Worm (Caenorhabditis elegans): ENCODE measurements around the gene arrd-6.

arrd-6 gene

ce11 chrII:11132542-11132941, 10.0 kb upstream of the arrd-6 start, which contains the start of gene F40F8.11 (continued):
- TF ChIP-seq ceh-9 (tag; optimal IDR thresholded peaks at IDR 0.05) (no peak), tbx-2 (tag; optimal IDR thresholded peaks at IDR 0.05) (no peak), mdl-1 (tag; optimal IDR thresholded peaks at IDR 0.05) (no peak), R02D3.7 (tag; optimal IDR thresholded peaks at IDR 0.05) (no peak), ceh-82 (tag; optimal IDR thresholded peaks at IDR 0.05) (no peak), nhr-43 (tag; optimal IDR thresholded peaks at IDR 0.05; ENCODE audit: poor library complexity, severe bottlenecking) (no peak), fos-1 (tag; optimal IDR thresholded peaks at IDR 0.05) (no peak), sea-2 (GFP tag; optimal IDR thresholded peaks at IDR 0.05) (no peak), nfya-1 (tag; optimal IDR thresholded peaks at IDR 0.05; ENCODE audit: insufficient read depth) (peak; percentile 54), hmg-11 (tag; optimal IDR thresholded peaks at IDR 0.05) (peak; percentile 15), egl-5 (tag; optimal IDR thresholded peaks at IDR 0.05) (no peak), mml-1 (tag; optimal IDR thresholded peaks at IDR 0.05) (no peak), nhr-28 (tag; optimal IDR thresholded peaks at IDR 0.05) (no peak), aly-2 (tag; optimal IDR thresholded peaks at IDR 0.05) (no peak), lin-39 (tag; optimal IDR thresholded peaks at IDR 0.05) (no peak), nhr-76 (tag; optimal IDR thresholded peaks at IDR 0.05) (no peak), fkh-2 (tag; optimal IDR thresholded peaks at IDR 0.05) (no peak), daf-12 (tag; optimal IDR thresholded peaks at IDR 0.05) (no peak), snpc-4 (tag; optimal IDR thresholded peaks at IDR 0.05) (peak; percentile 8)

ce11 chrII:11134828-11135227, 7.7 kb upstream of the arrd-6 start, which contains the start of gene F40F8.5:
Gene F40F8.5 (minus strand): TSS chrII:11134928.
- no peak for TF ChIP-seq nhr-23 (tag; optimal IDR thresholded peaks at IDR 0.05)
- no peak for TF ChIP-seq ceh-28 (tag; optimal IDR thresholded peaks at IDR 0.05)

ce11 chrII:11135773-11136172, 6.8 kb upstream of the arrd-6 start:
- peak; percentile 39 for TF ChIP-seq elt-2 (tag; optimal IDR thresholded peaks at IDR 0.05)
- no peak for TF ChIP-seq hmg-11 (tag; optimal IDR thresholded peaks at IDR 0.05)
- TF ChIP-seq pha-4 (tag; optimal IDR thresholded peaks at IDR 0.05), result peak; percentile 32
- TF ChIP-seq ceh-9 (tag; optimal IDR thresholded peaks at IDR 0.05), result no peak
- no peak for TF ChIP-seq ZK546.5 (tag; optimal IDR thresholded peaks at IDR 0.05)
- TF ChIP-seq nfya-1 (tag; optimal IDR thresholded peaks at IDR 0.05; ENCODE audit: insufficient read depth), result peak; percentile 44
- peak; percentile 49 for TF ChIP-seq egl-5 (tag; optimal IDR thresholded peaks at IDR 0.05)
- TF ChIP-seq fos-1 (tag; optimal IDR thresholded peaks at IDR 0.05), result no peak

ce11 chrII:11140140-11140539, 2.4 kb upstream of the arrd-6 start, which contains the start of gene F40F8.4:
Gene F40F8.4 (minus strand): TSS chrII:11140240.
- no peak for TF ChIP-seq ceh-82 (tag; optimal IDR thresholded peaks at IDR 0.05)
- TF ChIP-seq nhr-77 (tag; optimal IDR thresholded peaks at IDR 0.05), result no peak
- TF ChIP-seq nhr-23 (tag; optimal IDR thresholded peaks at IDR 0.05), result no peak
- no peak for TF ChIP-seq nhr-28 (tag; optimal IDR thresholded peaks at IDR 0.05)

ce11 chrII:11149866-11150685, 7.5 kb downstream of the arrd-6 start:
- TF ChIP-seq fkh-10 (GFP tag; optimal IDR thresholded peaks at IDR 0.05) (no peak), ama-1 (optimal IDR thresholded peaks at IDR 0.05) (peak; percentile 78), eor-1 (tag; optimal IDR thresholded peaks at IDR 0.05) (no peak), jun-1 (tag; optimal IDR thresholded peaks at IDR 0.05) (peak; percentile 88), pha-4 (tag; optimal IDR thresholded peaks at IDR 0.05) (peak; percentile 45), lsy-12 (tag; optimal IDR thresholded peaks at IDR 0.05) (peak; percentile 53), elt-2 (tag; optimal IDR thresholded peaks at IDR 0.05) (peak; percentile 78), nhr-11 (tag; optimal IDR thresholded peaks at IDR 0.05) (peak; percentile 23), aly-2 (tag; optimal IDR thresholded peaks at IDR 0.05) (peak; percentile 79), nhr-77 (tag; optimal IDR thresholded peaks at IDR 0.05) (peak; percentile 71), ceh-28 (tag; optimal IDR thresholded peaks at IDR 0.05) (peak; percentile 12)

ce11 chrII:11150976-11151375, 8.4 kb downstream of the arrd-6 start:
- TF ChIP-seq pha-4 (tag; optimal IDR thresholded peaks at IDR 0.05) (peak; percentile 69), aly-2 (tag; optimal IDR thresholded peaks at IDR 0.05) (no peak), tbx-2 (tag; optimal IDR thresholded peaks at IDR 0.05) (no peak), elt-2 (tag; optimal IDR thresholded peaks at IDR 0.05) (peak; percentile 98), jun-1 (tag; optimal IDR thresholded peaks at IDR 0.05) (peak; percentile 35), nhr-12 (tag; optimal IDR thresholded peaks at IDR 0.05) (no peak)

Data from whole organism, L3 larva.